Worm (Caenorhabditis elegans): ENCODE measurements around the gene grl-26.

DNA sequence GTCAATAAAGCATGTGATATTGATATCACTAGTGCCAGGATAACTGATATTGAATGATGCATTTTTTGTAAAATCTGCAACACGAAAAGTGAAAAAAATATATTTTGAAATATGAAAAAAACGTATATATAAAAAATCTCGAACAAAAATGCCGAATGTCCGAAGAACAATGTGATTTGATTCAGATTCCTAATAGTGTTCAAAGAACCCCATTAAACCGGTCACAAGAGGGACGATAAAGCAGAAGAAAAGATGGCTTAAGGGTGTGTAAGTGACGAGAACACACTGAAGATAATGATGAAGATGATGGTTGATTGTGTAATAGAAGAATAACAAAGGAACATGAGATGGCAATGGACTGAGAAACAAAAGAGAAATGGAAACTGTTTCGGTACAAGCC, 34.6 kb downstream of the grl-26 start, which contains the start of gene T21D12.14:
- TF ChIP-seq C17E4.6 (GFP tag; IDR thresholded peaks at IDR 0.05) = no peak
- no peak for TF ChIP-seq F33H1.4 (GFP tag; IDR thresholded peaks at IDR 0.05)
- TF ChIP-seq mel-28 (tag; optimal IDR thresholded peaks at IDR 0.05; ENCODE audit: borderline replicate concordance) = no peak

All from whole organism, young adult.